Worm (Caenorhabditis elegans) whole organism, L2 larva: ENCODE data around the gene ifta-2.

Experiments
- R02D3.7 ChIP-seq: fragments of 150-350 bp; optimal IDR thresholded peaks from 2 replicates; lab custom pipeline; 2014; ENCODE audit warnings: missing biosample characterization, missing genetic modification characterization
- ZK546.5 ChIP-seq: sonication (generic microtip); optimal IDR thresholded peaks from 2 replicates; lab custom pipeline; 2017; ENCODE audit warnings: missing biosample characterization, missing genetic modification characterization
- ama-1 ChIP-seq: fragments of 150-350 bp; optimal IDR thresholded peaks from 2 replicates; lab custom pipeline; 2018; ENCODE audit warnings: inconsistent platforms
- ceh-82 ChIP-seq: fragments of 150-350 bp; optimal IDR thresholded peaks from 2 replicates; lab custom pipeline; 2014; ENCODE audit warnings: missing biosample characterization, missing genetic modification characterization
- dmd-4 ChIP-seq: sonication (generic microtip); optimal IDR thresholded peaks from 2 replicates; lab custom pipeline; 2017; ENCODE audit warnings: missing biosample characterization, missing genetic modification characterization
- lin-13 ChIP-seq: fragments of 150-350 bp; optimal IDR thresholded peaks from 2 replicates; lab custom pipeline; 2014; ENCODE audit warnings: missing biosample characterization, missing genetic modification reagents, missing genetic modification characterization
- mab-5 ChIP-seq: fragments of 150-350 bp; optimal IDR thresholded peaks from 2 replicates; lab custom pipeline; 2014; ENCODE audit warnings: missing biosample characterization, missing genetic modification characterization
- mdl-1 ChIP-seq, 2 experiments: fragments of 150-350 bp in 1 of 2; sonication (generic microtip) in 1 of 2; optimal IDR thresholded peaks; 2 replicates each; lab custom pipeline; 2017; ENCODE audit warnings: missing biosample characterization in 2 of 2, missing genetic modification characterization in 2 of 2
- nhr-6 ChIP-seq: fragments of 150-350 bp; optimal IDR thresholded peaks from 2 replicates; lab custom pipeline; 2014; ENCODE audit warnings: missing biosample characterization, missing genetic modification characterization
- skn-1 ChIP-seq: sonication (generic microtip); optimal IDR thresholded peaks from 2 replicates; lab custom pipeline; 2017; ENCODE audit warnings: missing biosample characterization, missing genetic modification characterization
- unc-39 ChIP-seq: fragments of 150-350 bp; optimal IDR thresholded peaks from 2 replicates; lab custom pipeline; 2014; ENCODE audit warnings: missing biosample characterization, missing genetic modification characterization
- unc-62 ChIP-seq: fragments of 150-350 bp; optimal IDR thresholded peaks from 2 replicates; lab custom pipeline; 2014; ENCODE audit warnings: missing biosample characterization, missing genetic modification reagents, missing genetic modification characterization

ce11 chrIV:17332261-17332660, 30.4 kb upstream of the ifta-2 start, which contains the start of gene C49C3.7:
- no peak for TF ChIP-seq dmd-4
- no peak for TF ChIP-seq unc-62
- no peak for TF ChIP-seq lin-13
- TF ChIP-seq R02D3.7 (tag; lab: Kevin White, UChicago): no peak
- TF ChIP-seq unc-39 (tag; lab: Kevin White, UChicago): no peak
- TF ChIP-seq mdl-1 (tag; optimal IDR thresholded peaks at IDR 0.05; lab: Kevin White, UChicago): no peak
- no peak for TF ChIP-seq ZK546.5 (tag; lab: Kevin White, UChicago)
- TF ChIP-seq ama-1: no peak
- TF ChIP-seq ceh-82 (tag; lab: Kevin White, UChicago): no peak
- no peak for TF ChIP-seq skn-1 (tag; lab: Kevin White, UChicago)
- no peak for TF ChIP-seq nhr-6
- TF ChIP-seq mab-5 (tag; lab: Kevin White, UChicago): no peak
